Worm (Caenorhabditis elegans) whole organism, young adult: Measurements from ENCODE around the gene C06H2.2.

Experiments used
- B0035.1 ChIP-seq: sonication (generic microtip); optimal IDR thresholded peaks from 2 replicates; lab custom pipeline; 2016; ENCODE audit warnings: missing genetic modification characterization, mild to moderate bottlenecking, missing compliant biosample characterization, missing genotype, missing genetic modification reagents
- D2030.7 ChIP-seq: fragments of 200-800 bp; sonication (Bioruptor generic); IDR thresholded peaks from 2 replicates; pipeline ENCODE4 v1.3.6; 2022; ENCODE audit warnings: missing genetic modification reagents, missing genetic modification characterization, missing compliant biosample characterization
- F10E7.11 ChIP-seq: sonication (generic microtip); optimal IDR thresholded peaks from 2 replicates; lab custom pipeline; 2017; ENCODE audit warnings: mild to moderate bottlenecking, missing genetic modification characterization, moderate library complexity, missing compliant biosample characterization
- F22D6.2 ChIP-seq: sonication (generic microtip); optimal IDR thresholded peaks from 2 replicates; lab custom pipeline; 2016; ENCODE audit warnings: mild to moderate bottlenecking, missing genetic modification characterization, missing compliant biosample characterization
- F23B12.7 ChIP-seq: sonication (generic microtip); optimal IDR thresholded peaks from 2 replicates; lab custom pipeline; 2017; ENCODE audit warnings: missing genetic modification characterization, mild to moderate bottlenecking, missing compliant biosample characterization, antibody characterized with exemption, moderate library complexity; ENCODE audit not compliant: insufficient read depth
- F39B2.1 ChIP-seq: fragments of 200-800 bp; sonication (Bioruptor generic); IDR thresholded peaks from 2 replicates; pipeline ENCODE4 v1.3.6; 2022; ENCODE audit warnings: missing genetic modification reagents, missing genetic modification characterization, missing compliant biosample characterization
- F55B11.4 ChIP-seq: sonication (generic microtip); optimal IDR thresholded peaks from 2 replicates; lab custom pipeline; 2016; ENCODE audit warnings: missing compliant biosample characterization, missing genetic modification characterization, borderline replicate concordance; ENCODE audit not compliant: insufficient read depth
- T26A5.8 ChIP-seq: sonication (generic microtip); optimal IDR thresholded peaks from 2 replicates; lab custom pipeline; 2016; ENCODE audit warnings: missing genetic modification characterization, missing compliant biosample characterization
- Y53F4B.3 ChIP-seq: fragments of 200-800 bp; sonication (Bioruptor generic); IDR thresholded peaks from 2 replicates; pipeline ENCODE4 v1.3.6; 2022; ENCODE audit warnings: missing genetic modification reagents, missing genetic modification characterization, missing compliant biosample characterization
- akir-1 ChIP-seq: fragments of 200-800 bp; sonication (Bioruptor generic); optimal IDR thresholded peaks from 2 replicates; lab custom pipeline; 2018; ENCODE audit warnings: mild to moderate bottlenecking, missing genetic modification characterization, moderate library complexity, missing compliant biosample characterization
- aptf-2 ChIP-seq: fragments of 200-800 bp; sonication (Bioruptor generic); conservative IDR thresholded peaks from 2 replicates; pipeline ENCODE4 v1.3.6; 2022; ENCODE audit warnings: missing genetic modification reagents, missing genetic modification characterization, missing compliant biosample characterization
- aptf-3 ChIP-seq: fragments of 200-800 bp; sonication (Bioruptor generic); IDR thresholded peaks from 2 replicates; pipeline ENCODE4 v1.3.6; 2022; ENCODE audit warnings: missing genetic modification characterization, missing compliant biosample characterization
- atf-7 ChIP-seq: sonication (generic microtip); optimal IDR thresholded peaks from 2 replicates; lab custom pipeline; 2017; ENCODE audit warnings: mild to moderate bottlenecking, missing genetic modification characterization, missing compliant biosample characterization
- bed-2 ChIP-seq: fragments of 200-800 bp; sonication (Bioruptor generic); IDR thresholded peaks from 2 replicates; pipeline ENCODE4 v1.3.6; 2022; ENCODE audit warnings: missing genetic modification reagents, missing genetic modification characterization, missing compliant biosample characterization
- cebp-2 ChIP-seq: fragments of 200-800 bp; sonication (Bioruptor generic); IDR thresholded peaks from 2 replicates; pipeline ENCODE4 v1.3.6; 2022; ENCODE audit warnings: missing genetic modification characterization, missing compliant biosample characterization
- ceh-100 ChIP-seq: fragments of 200-800 bp; sonication (Bioruptor generic); IDR thresholded peaks from 2 replicates; pipeline ENCODE4 v1.3.6; 2022; ENCODE audit warnings: missing genetic modification reagents, missing genetic modification characterization, missing compliant biosample characterization
- ceh-27 ChIP-seq: fragments of 200-800 bp; sonication (Bioruptor generic); optimal IDR thresholded peaks from 2 replicates; lab custom pipeline; 2018; ENCODE audit warnings: mild to moderate bottlenecking, missing genetic modification characterization, moderate library complexity, missing compliant biosample characterization
- ceh-40 ChIP-seq: fragments of 200-800 bp; sonication (Bioruptor generic); IDR thresholded peaks from 2 replicates; pipeline ENCODE4 v1.3.6; 2022; ENCODE audit warnings: missing genetic modification characterization, missing compliant biosample characterization
- dpl-1 ChIP-seq: fragments of 150-350 bp; optimal IDR thresholded peaks from 2 replicates; lab custom pipeline; 2014; ENCODE audit warnings: missing biosample characterization, missing genetic modification reagents, missing genetic modification characterization
- egrh-3 ChIP-seq: fragments of 200-800 bp; sonication (Bioruptor generic); IDR thresholded peaks from 2 replicates; pipeline ENCODE4 v1.3.6; 2022; ENCODE audit warnings: missing genetic modification reagents, missing genetic modification characterization, missing compliant biosample characterization
- hlh-26 ChIP-seq: fragments of 200-800 bp; sonication (Bioruptor generic); conservative IDR thresholded peaks from 2 replicates; pipeline ENCODE4 v1.3.6; 2022; ENCODE audit warnings: missing genetic modification reagents, missing genetic modification characterization, missing compliant biosample characterization
- hmg-20 ChIP-seq: fragments of 200-800 bp; sonication (Bioruptor generic); IDR thresholded peaks from 2 replicates; pipeline ENCODE4 v1.3.6; 2022; ENCODE audit warnings: missing genetic modification reagents, missing genetic modification characterization, missing compliant biosample characterization
- hrde-1 ChIP-seq: sonication (generic microtip); optimal IDR thresholded peaks from 2 replicates; lab custom pipeline; 2016; ENCODE audit warnings: missing genetic modification characterization, mild to moderate bottlenecking, missing compliant biosample characterization, moderate library complexity, missing genotype, missing genetic modification reagents, borderline replicate concordance
- let-607 ChIP-seq, 2 experiments: fragments of 200-800 bp in 1 of 2; sonication (Bioruptor generic) in 1 of 2; sonication (generic microtip) in 1 of 2; optimal IDR thresholded peaks; 2 replicates each; lab custom pipeline; 2016 to 2018; ENCODE audit warnings: mild to moderate bottlenecking in 2 of 2, missing compliant biosample characterization in 2 of 2, missing genetic modification characterization in 2 of 2, moderate library complexity in 2 of 2, missing genotype in 1 of 2
- lin-40 ChIP-seq: sonication (generic microtip); optimal IDR thresholded peaks from 2 replicates; lab custom pipeline; 2016; ENCODE audit warnings: missing genetic modification characterization, mild to moderate bottlenecking, missing compliant biosample characterization, missing genotype, missing genetic modification reagents
- madf-10 ChIP-seq: sonication (generic microtip); optimal IDR thresholded peaks from 2 replicates; lab custom pipeline; 2016; ENCODE audit warnings: mild to moderate bottlenecking, missing genetic modification characterization, missing compliant biosample characterization
- mes-4 ChIP-seq: sonication (generic microtip); optimal IDR thresholded peaks from 2 replicates; lab custom pipeline; 2016; ENCODE audit warnings: missing genotype, missing genetic modification characterization, missing compliant biosample characterization
- mxl-1 ChIP-seq: sonication (generic microtip); optimal IDR thresholded peaks from 2 replicates; lab custom pipeline; 2016; ENCODE audit warnings: missing genetic modification characterization, missing compliant biosample characterization
- nfya-2 ChIP-seq: fragments of 200-800 bp; sonication (Bioruptor generic); IDR thresholded peaks from 2 replicates; pipeline ENCODE4 v1.3.6; 2022; ENCODE audit warnings: missing genetic modification reagents, missing genetic modification characterization, missing compliant biosample characterization
- pha-4 ChIP-seq: fragments of 150-350 bp; sonication (generic microtip); optimal IDR thresholded peaks from 2 replicates; lab custom pipeline; 2014; ENCODE audit warnings: missing biosample characterization, missing genetic modification reagents, missing genetic modification characterization
- rpc-1 ChIP-seq, 2 experiments: fragments of 150-350 bp in 1 of 2; sonication (generic microtip) in 1 of 2; optimal IDR thresholded peaks; 2 replicates each; lab custom pipeline; 2014 to 2018; ENCODE audit warnings: missing biosample characterization in 1 of 2, missing genetic modification characterization in 1 of 2, missing genetic modification reagents in 1 of 2, missing genotype in 1 of 2
- snpc-1.3 ChIP-seq: sonication (generic microtip); optimal IDR thresholded peaks from 2 replicates; lab custom pipeline; 2017; ENCODE audit warnings: missing genetic modification characterization, mild to moderate bottlenecking, missing compliant biosample characterization, antibody characterized with exemption, moderate library complexity, missing genotype, missing genetic modification reagents; ENCODE audit not compliant: insufficient read depth
- snpc-4 ChIP-seq, 5 experiments: fragments of 150-350 bp in 1 of 5; sonication (generic microtip) in 4 of 5; optimal IDR thresholded peaks; 2 replicates each; lab custom pipeline; 2014 to 2018; ENCODE audit warnings: missing genetic modification characterization in 5 of 5, missing biosample characterization in 3 of 5, antibody characterized with exemption in 2 of 5, mild to moderate bottlenecking in 2 of 5, missing compliant biosample characterization in 2 of 5, missing genotype in 2 of 5, moderate library complexity in 2 of 5, missing genetic modification reagents in 1 of 5
- somi-1 ChIP-seq: fragments of 200-800 bp; sonication (Bioruptor generic); optimal IDR thresholded peaks from 2 replicates; lab custom pipeline; 2018; ENCODE audit warnings: mild to moderate bottlenecking, missing genetic modification characterization, missing compliant biosample characterization
- tbp1 ChIP-seq: fragments of 200-800 bp; sonication (Bioruptor generic); optimal IDR thresholded peaks from 2 replicates; lab custom pipeline; 2018; ENCODE audit warnings: mild to moderate bottlenecking, missing genetic modification characterization, missing compliant biosample characterization
- ztf-25 ChIP-seq: fragments of 200-800 bp; sonication (Bioruptor generic); IDR thresholded peaks from 2 replicates; pipeline ENCODE4 v1.3.6; 2022; ENCODE audit warnings: missing genetic modification reagents, missing genetic modification characterization, missing compliant biosample characterization
- ztf-26 ChIP-seq: sonication (generic microtip); optimal IDR thresholded peaks from 2 replicates; lab custom pipeline; 2017; ENCODE audit warnings: missing genetic modification characterization, missing compliant biosample characterization
- ztf-28 ChIP-seq: fragments of 200-800 bp; sonication (Bioruptor generic); IDR thresholded peaks from 2 replicates; pipeline ENCODE4 v1.3.6; 2022; ENCODE audit warnings: missing genetic modification reagents, missing genetic modification characterization, missing compliant biosample characterization

C06H2.2 gene

ce11 chrV:11093163-11094091 is 31.6 kb upstream of the C06H2.2 start, which contains the start of gene lact-8:
lact-8 (minus strand) TSS chrV:11093607.
- TF ChIP-seq F23B12.7 (tag; lab: Kevin White, UChicago): no peak
- no peak for TF ChIP-seq F39B2.1 (GFP tag; lab: Robert Waterston, UW)
- no peak for TF ChIP-seq aptf-3
- no peak for TF ChIP-seq hmg-20 (GFP tag; lab: Robert Waterston, UW)
- no peak for TF ChIP-seq let-607 (tag; optimal IDR thresholded peaks at IDR 0.05; lab: Kevin White, UChicago)
- TF ChIP-seq mxl-1: no peak
- TF ChIP-seq madf-10 (tag; lab: Kevin White, UChicago): no peak
- TF ChIP-seq bed-2 (GFP tag; lab: Robert Waterston, UW): no peak
- TF ChIP-seq ceh-100 (GFP tag; lab: Robert Waterston, UW): no peak

DNA sequence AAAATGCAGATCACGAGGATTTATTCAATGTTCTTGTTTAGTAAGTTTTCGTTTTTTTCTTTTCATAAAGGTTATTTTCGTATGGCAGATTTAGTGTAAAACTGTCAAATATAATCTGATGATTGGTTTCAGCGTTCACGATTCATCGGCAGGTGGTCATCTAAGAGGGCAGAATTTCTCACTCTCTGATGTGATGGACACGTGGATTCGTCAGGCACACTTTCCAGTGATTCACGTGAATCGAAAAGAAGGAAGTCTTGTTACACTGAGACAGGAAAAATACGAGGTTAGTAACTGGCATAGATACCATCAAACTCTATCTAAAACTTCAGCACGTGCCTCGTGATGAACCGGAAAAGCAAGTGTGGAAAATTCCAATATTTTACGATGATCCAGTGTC is 30.3 kb upstream of the C06H2.2 start:
- TF ChIP-seq akir-1 (GFP tag; lab: Kevin White, UChicago) (no peak), ceh-40 (no peak), lin-40 (tag; lab: Kevin White, UChicago) (peak; percentile 51), somi-1 (GFP tag; lab: Kevin White, UChicago) (peak; percentile 43), ztf-26 (peak; percentile 78)

DNA sequence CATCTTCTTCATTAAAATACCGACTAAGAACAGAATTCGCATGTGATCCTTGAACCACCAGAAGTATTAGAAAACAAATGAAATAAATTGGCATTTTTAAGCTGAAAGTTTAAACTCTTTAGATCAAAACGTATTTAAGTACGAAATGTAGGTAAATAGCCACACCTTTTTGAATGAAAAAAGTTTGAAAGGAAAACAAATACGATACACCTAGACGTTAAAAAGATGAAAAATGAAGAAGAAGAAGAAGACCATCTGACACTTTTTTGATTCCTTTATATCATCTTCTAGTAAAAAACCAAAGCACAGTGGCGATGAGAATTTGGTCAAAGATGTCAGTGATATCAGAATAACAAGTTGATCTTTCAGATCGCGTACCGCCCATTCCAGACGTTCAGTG is 29.1 kb upstream of the C06H2.2 start, which contains the start of gene Y42A5A.3:
TSS of gene Y42A5A.3 (minus strand) at position 101 of the 400 bp plus-strand sequence.
- TF ChIP-seq F23B12.7 (tag; lab: Kevin White, UChicago): no peak
- no peak for TF ChIP-seq nfya-2 (GFP tag; lab: Robert Waterston, UW)
- no peak for TF ChIP-seq T26A5.8 (tag; lab: Kevin White, UChicago)
- TF ChIP-seq mes-4: no peak
- no peak for TF ChIP-seq Y53F4B.3 (GFP tag; lab: Robert Waterston, UW)
- TF ChIP-seq ceh-27: no peak
- TF ChIP-seq snpc-1.3 (tag; lab: Kevin White, UChicago): no peak
- no peak for TF ChIP-seq ceh-40
- TF ChIP-seq B0035.1 (tag; lab: Kevin White, UChicago): no peak
- TF ChIP-seq cebp-2 (GFP tag; lab: Robert Waterston, UW): no peak
- TF ChIP-seq snpc-4 (GFP tag; optimal IDR thresholded peaks at IDR 0.05; lab: Kevin White, UChicago): no peak
- TF ChIP-seq snpc-4 (tag; optimal IDR thresholded peaks at IDR 0.05; lab: Kevin White, UChicago): no peak
- TF ChIP-seq D2030.7 (GFP tag; lab: Robert Waterston, UW): no peak
- TF ChIP-seq hrde-1 (tag; lab: Kevin White, UChicago): no peak
- no peak for TF ChIP-seq F55B11.4 (tag; lab: Kevin White, UChicago)

DNA sequence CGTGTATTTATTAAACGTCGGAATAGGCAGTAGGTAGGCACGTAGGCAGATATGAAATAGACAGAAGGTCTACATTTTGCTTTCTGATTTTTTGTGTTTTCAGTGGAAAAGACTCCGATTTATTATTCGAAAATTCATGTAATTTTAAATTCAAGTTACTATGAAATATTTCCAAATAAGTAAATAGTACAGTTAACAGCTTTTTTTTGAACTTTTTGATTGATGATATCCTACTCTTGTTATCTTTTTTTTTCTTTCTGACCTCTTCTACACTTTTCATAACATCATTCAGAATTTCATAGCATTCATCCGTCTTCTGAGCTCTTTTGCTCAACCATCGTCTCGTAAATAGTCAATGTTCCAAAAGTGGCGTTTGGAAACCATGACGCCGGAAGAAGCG is 26.4 kb upstream of the C06H2.2 start, which contains the start of gene cdkl-1:
TSS of gene cdkl-1 (plus strand) at position 301 of the 400 bp plus-strand sequence.
- TF ChIP-seq ztf-28 (GFP tag; lab: Robert Waterston, UW) (no peak), hlh-26 (GFP tag; lab: Robert Waterston, UW) (no peak), bed-2 (GFP tag; lab: Robert Waterston, UW) (no peak), let-607 (tag; optimal IDR thresholded peaks at IDR 0.05; lab: Kevin White, UChicago) (no peak)

DNA sequence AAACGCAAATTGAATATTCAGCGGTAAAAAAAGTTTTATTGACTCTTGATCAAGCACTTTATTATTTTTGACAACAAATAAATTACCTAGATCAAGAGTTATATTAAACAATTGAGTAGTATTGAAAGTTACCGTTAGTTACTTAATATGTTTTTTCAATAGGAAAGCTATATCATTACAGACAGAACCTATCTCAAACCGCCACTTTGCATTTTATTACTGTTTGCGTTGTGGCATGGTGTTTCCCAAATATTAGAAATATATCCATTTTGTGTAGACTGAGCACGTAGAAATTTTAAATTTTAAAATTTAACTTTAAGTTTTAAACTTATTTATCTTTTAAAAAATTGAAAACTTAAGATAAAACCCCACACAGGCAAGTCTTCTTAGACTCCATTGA is 20.6 kb upstream of the C06H2.2 start:
- no peak for TF ChIP-seq pha-4 (tag; lab: Kevin White, UChicago)
- no peak for TF ChIP-seq egrh-3 (GFP tag; lab: Robert Waterston, UW)
- no peak for TF ChIP-seq aptf-2 (GFP tag; lab: Robert Waterston, UW)
- no peak for TF ChIP-seq ztf-25 (GFP tag; lab: Robert Waterston, UW)
- no peak for TF ChIP-seq atf-7 (tag; lab: Kevin White, UChicago)
- no peak for TF ChIP-seq F22D6.2 (tag; lab: Kevin White, UChicago)
- no peak for TF ChIP-seq tbp1 (GFP tag; lab: Kevin White, UChicago)
- TF ChIP-seq T26A5.8 (tag; lab: Kevin White, UChicago): no peak
- TF ChIP-seq Y53F4B.3 (GFP tag; lab: Robert Waterston, UW): no peak
- TF ChIP-seq F39B2.1 (GFP tag; lab: Robert Waterston, UW): no peak
- TF ChIP-seq dpl-1: no peak
- TF ChIP-seq rpc-1 (optimal IDR thresholded peaks at IDR 0.05; lab: Kevin White, UChicago): no peak
- TF ChIP-seq rpc-1 (tag; optimal IDR thresholded peaks at IDR 0.05; lab: Kevin White, UChicago): no peak
- TF ChIP-seq mes-4: no peak
- no peak for TF ChIP-seq F10E7.11 (tag; lab: Kevin White, UChicago)
